Fruit fly (Drosophila melanogaster) whole organism: ENCODE data around the gene CG31676.

Experiments used
- CG8478 ChIP-seq: fragments of >200 bp; optimal IDR thresholded peaks from 2 replicates; lab custom pipeline; 2018; ENCODE audit warnings: inconsistent platforms
- Dll ChIP-seq: fragments of >200 bp; optimal IDR thresholded peaks from 2 replicates; lab custom pipeline; 2017
- EcR ChIP-seq, 2 experiments: fragments of >200 bp; optimal IDR thresholded peaks; 2 replicates each; lab custom pipeline; 2017; ENCODE audit warnings: missing biosample characterization in 2 of 2, missing genetic modification characterization in 2 of 2, missing genetic modification reagents in 2 of 2
- pan ChIP-seq: fragments of >200 bp; optimal IDR thresholded peaks from 2 replicates; lab custom pipeline; 2017
- psq ChIP-seq: fragments of >200 bp; optimal IDR thresholded peaks from 2 replicates; lab custom pipeline; 2017
- usp ChIP-seq: fragments of >200 bp; optimal IDR thresholded peaks from 2 replicates; lab custom pipeline; 2017; ENCODE audit warnings: missing biosample characterization, missing genetic modification characterization, mixed read lengths

The CG31676 gene

dm6 chr2L:20858371-20859340 lies 18.1 kb downstream of the CG31676 start, which contains the start of gene bero:
TSS of gene bero (plus strand) at chr2L:20858695.
- TF ChIP-seq pan (lab: Kevin White, UChicago) (no peak), EcR (GFP tag; optimal IDR thresholded peaks at IDR 0.05; lab: Kevin White, UChicago) (no peak), Dll (lab: Kevin White, UChicago) (no peak), CG8478 (no peak), psq (no peak), usp (GFP tag; lab: Kevin White, UChicago) (no peak)

dm6 chr2L:20864764-20865265 lies 24.3 kb downstream of the CG31676 start, which contains the start of gene CG9338:
TSS of gene CG9338 (plus strand) at chr2L:20865215.
- peak; percentile 98 for TF ChIP-seq pan (lab: Kevin White, UChicago)
- TF ChIP-seq CG8478 = no peak
- no peak for TF ChIP-seq psq
- TF ChIP-seq EcR (GFP tag; optimal IDR thresholded peaks at IDR 0.05; lab: Kevin White, UChicago) = no peak

dm6 chr2L:20867381-20867780 lies 26.8 kb downstream of the CG31676 start, which contains the start of gene CG31675:
TSS of gene CG31675 (plus strand) at chr2L:20867755.
- TF ChIP-seq Dll (lab: Kevin White, UChicago) = no peak
- no peak for TF ChIP-seq usp (GFP tag; lab: Kevin White, UChicago)
- no peak for TF ChIP-seq EcR (GFP tag; optimal IDR thresholded peaks at IDR 0.05; lab: Kevin White, UChicago)
- no peak for TF ChIP-seq psq
- TF ChIP-seq CG8478 = no peak
- TF ChIP-seq pan (lab: Kevin White, UChicago) = no peak

- TF ChIP-seq usp (GFP tag; lab: Kevin White, UChicago) (no peak), pan (lab: Kevin White, UChicago) (no peak), CG8478 (no peak), EcR (GFP tag; optimal IDR thresholded peaks at IDR 0.05; lab: Kevin White, UChicago) (no peak), psq (no peak), Dll (lab: Kevin White, UChicago) (no peak)
Observed at dm6 chr2L:20868921-20869320, 28.4 kb downstream of the CG31676 start.

- TF ChIP-seq usp (GFP tag; lab: Kevin White, UChicago) = no peak
- TF ChIP-seq psq = no peak
- no peak for TF ChIP-seq pan (lab: Kevin White, UChicago)
- no peak for TF ChIP-seq Dll (lab: Kevin White, UChicago)
- no peak for TF ChIP-seq CG8478
- no peak for TF ChIP-seq EcR (GFP tag; optimal IDR thresholded peaks at IDR 0.05; lab: Kevin White, UChicago)
Observed at dm6 chr2L:20869804-20870295, 29.3 kb downstream of the CG31676 start, which contains the start of gene CG14401. TSS of gene CG14401 (plus strand) at chr2L:20869854.

- TF ChIP-seq pan (lab: Kevin White, UChicago) (no peak), CG8478 (no peak), Dll (lab: Kevin White, UChicago) (no peak), usp (GFP tag; lab: Kevin White, UChicago) (no peak), EcR (GFP tag; optimal IDR thresholded peaks at IDR 0.05; lab: Kevin White, UChicago) (no peak), psq (no peak)
Observed at dm6 chr2L:20874514-20874913, 34.0 kb downstream of the CG31676 start.

- TF ChIP-seq psq = no peak
- no peak for TF ChIP-seq Dll (lab: Kevin White, UChicago)
- TF ChIP-seq pan (lab: Kevin White, UChicago) = no peak
- TF ChIP-seq usp (GFP tag; lab: Kevin White, UChicago) = no peak
- TF ChIP-seq EcR (GFP tag; optimal IDR thresholded peaks at IDR 0.05; lab: Kevin White, UChicago) = no peak
- no peak for TF ChIP-seq CG8478
Observed at dm6 chr2L:20878052-20878451, 37.5 kb downstream of the CG31676 start.

- no peak for TF ChIP-seq usp (GFP tag; lab: Kevin White, UChicago)
- TF ChIP-seq psq = no peak
- no peak for TF ChIP-seq pan (lab: Kevin White, UChicago)
- TF ChIP-seq Dll (lab: Kevin White, UChicago) = no peak
- no peak for TF ChIP-seq CG8478
- TF ChIP-seq EcR (GFP tag; optimal IDR thresholded peaks at IDR 0.05; lab: Kevin White, UChicago) = no peak
Observed at dm6 chr2L:20878463-20878862, 37.9 kb downstream of the CG31676 start.

dm6 chr2L:20879567-20880141 lies 39.1 kb downstream of the CG31676 start:
- TF ChIP-seq psq = no peak
- TF ChIP-seq CG8478 = no peak
- no peak for TF ChIP-seq EcR (GFP tag; optimal IDR thresholded peaks at IDR 0.05; lab: Kevin White, UChicago)
- no peak for TF ChIP-seq usp (GFP tag; lab: Kevin White, UChicago)
- no peak for TF ChIP-seq Dll (lab: Kevin White, UChicago)
- TF ChIP-seq pan (lab: Kevin White, UChicago) = no peak

- no peak for TF ChIP-seq EcR (GFP tag; optimal IDR thresholded peaks at IDR 0.05; lab: Kevin White, UChicago)
- no peak for TF ChIP-seq CG8478
- no peak for TF ChIP-seq usp (GFP tag; lab: Kevin White, UChicago)
- no peak for TF ChIP-seq pan (lab: Kevin White, UChicago)
- TF ChIP-seq psq = no peak
- TF ChIP-seq Dll (lab: Kevin White, UChicago) = no peak
Observed at dm6 chr2L:20880476-20880875, 39.9 kb downstream of the CG31676 start.

- no peak for TF ChIP-seq CG8478
- TF ChIP-seq usp (GFP tag; lab: Kevin White, UChicago) = no peak
- no peak for TF ChIP-seq Dll (lab: Kevin White, UChicago)
- no peak for TF ChIP-seq pan (lab: Kevin White, UChicago)
- TF ChIP-seq psq = no peak
- TF ChIP-seq EcR (GFP tag; optimal IDR thresholded peaks at IDR 0.05; lab: Kevin White, UChicago) = no peak
Observed at dm6 chr2L:20881353-20882079, 41.0 kb downstream of the CG31676 start.
